Worm (Caenorhabditis elegans) whole organism, L1 larva: ENCODE measurements around the gene nhr-264.

Experiments used
- C16A3.4 ChIP-seq: fragments of 150-350 bp; optimal IDR thresholded peaks from 2 replicates; lab custom pipeline; 2014; ENCODE audit warnings: missing biosample characterization, missing genetic modification characterization
- efl-1 ChIP-seq, 4 experiments: fragments of 150-350 bp; optimal IDR thresholded peaks in 3 of 4; peaks in 1 of 4; 1 replicate in 1 of 4; 2 replicates in 3 of 4; lab custom pipeline; 2014; ENCODE audit warnings: missing biosample characterization in 2 of 4, missing genetic modification characterization in 2 of 4, missing genetic modification reagents in 2 of 4
- egl-27 ChIP-seq, 2 experiments: fragments of 150-350 bp in 1 of 2; sonication (generic microtip); optimal IDR thresholded peaks; 3 replicates each; lab custom pipeline; 2017 to 2018; ENCODE audit warnings: missing biosample characterization in 2 of 2, missing genetic modification characterization in 2 of 2, missing genetic modification reagents in 2 of 2
- elt-2 ChIP-seq: sonication (generic microtip); optimal IDR thresholded peaks from 2 replicates; lab custom pipeline; 2016; ENCODE audit warnings: missing genetic modification characterization, mild to moderate bottlenecking, inconsistent platforms, missing compliant biosample characterization, missing genetic modification reagents
- ets-5 ChIP-seq: fragments of 200-800 bp; sonication (Bioruptor generic); IDR thresholded peaks from 2 replicates; pipeline ENCODE4 v1.3.6; 2022; ENCODE audit warnings: missing genetic modification characterization, missing compliant biosample characterization
- mab-9 ChIP-seq: fragments of 200-800 bp; sonication (Bioruptor generic); IDR thresholded peaks from 2 replicates; pipeline ENCODE4 v1.3.6; 2022; ENCODE audit warnings: missing genetic modification reagents, missing genetic modification characterization, missing compliant biosample characterization
- mep-1 ChIP-seq: fragments of 150-350 bp; optimal IDR thresholded peaks from 2 replicates; lab custom pipeline; 2014; ENCODE audit warnings: missing biosample characterization, missing genetic modification characterization
- nhr-11 ChIP-seq: fragments of 150-350 bp; optimal IDR thresholded peaks from 2 replicates; lab custom pipeline; 2014; ENCODE audit warnings: missing biosample characterization, missing genetic modification characterization
- nhr-12 ChIP-seq: sonication (generic microtip); optimal IDR thresholded peaks from 2 replicates; lab custom pipeline; 2017; ENCODE audit warnings: missing biosample characterization, missing genetic modification characterization
- nhr-237 ChIP-seq: fragments of 150-350 bp; optimal IDR thresholded peaks from 2 replicates; lab custom pipeline; 2014; ENCODE audit warnings: missing biosample characterization, missing genetic modification characterization
- pag-3 ChIP-seq: sonication (generic microtip); optimal IDR thresholded peaks from 2 replicates; lab custom pipeline; 2017; ENCODE audit warnings: missing genetic modification characterization, mild to moderate bottlenecking, missing compliant biosample characterization, antibody characterized with exemption, borderline replicate concordance; ENCODE audit not compliant: insufficient read depth
- unc-130 ChIP-seq: fragments of 150-350 bp; optimal IDR thresholded peaks from 2 replicates; lab custom pipeline; 2017; ENCODE audit warnings: missing biosample characterization, missing genetic modification characterization, inconsistent platforms
- vab-15 ChIP-seq: sonication (generic microtip); optimal IDR thresholded peaks from 2 replicates; lab custom pipeline; 2017; ENCODE audit warnings: missing genotype, mild to moderate bottlenecking, missing genetic modification characterization, missing compliant biosample characterization

- no peak for TF ChIP-seq nhr-237 (tag; lab: Kevin White, UChicago)
- no peak for TF ChIP-seq vab-15
- TF ChIP-seq elt-2 (tag; lab: Kevin White, UChicago) = no peak
- TF ChIP-seq nhr-12 (tag; lab: Kevin White, UChicago) = no peak
- TF ChIP-seq mep-1 (tag; lab: Kevin White, UChicago) = no peak
- TF ChIP-seq unc-130 (tag; lab: Kevin White, UChicago) = no peak
- TF ChIP-seq egl-27 (tag; optimal IDR thresholded peaks at IDR 0.05; lab: Kevin White, UChicago) = no peak
- no peak for TF ChIP-seq C16A3.4 (tag; lab: Kevin White, UChicago)
- no peak for TF ChIP-seq pag-3 (tag; lab: Kevin White, UChicago)
- no peak for TF ChIP-seq mab-9 (GFP tag; lab: Robert Waterston, UW)
- no peak for TF ChIP-seq efl-1 (optimal IDR thresholded peaks at IDR 0.05; lab: Kevin White, UChicago)
- peak in 1 of 2 experiments; percentile 16 for TF ChIP-seq efl-1 (GFP tag; optimal IDR thresholded peaks at IDR 0.05 in 1 of 2; lab: Kevin White, UChicago)
- no peak for TF ChIP-seq ets-5
- TF ChIP-seq nhr-11 = no peak
Observed at ce11 chrIV:9343102-9343599, 49.4 kb upstream of the nhr-264 start, which contains the start of gene pigc-1.
